Fruit fly (Drosophila melanogaster) whole organism, embryonic: Measurements from ENCODE around the gene CG43894.
A peak's percentile ranks its signal among the peaks of the same experiment; 100 is the strongest.

Experiments
- Aef1 ChIP-seq: fragments of 200-800 bp; sonication (Bioruptor generic); IDR thresholded peaks from 3 replicates; pipeline ENCODE4 v1.3.6; 2022; ENCODE audit warnings: missing biosample characterization, missing genetic modification characterization
- Asciz ChIP-seq: fragments of 200-800 bp; sonication (Bioruptor generic); optimal IDR thresholded peaks from 2 replicates; lab custom pipeline; 2017; ENCODE audit warnings: missing biosample characterization, mild to moderate bottlenecking, missing genetic modification characterization, missing genetic modification reagents
- BEAF-32 ChIP-seq: fragments of 200-800 bp; sonication (Bioruptor generic); optimal IDR thresholded peaks from 3 replicates; lab custom pipeline; 2017; ENCODE audit warnings: missing biosample characterization, missing genetic modification characterization, mild to moderate bottlenecking, moderate library complexity, missing genetic modification reagents
- Bgb ChIP-seq: fragments of 200-800 bp; sonication (Bioruptor generic); IDR thresholded peaks from 2 replicates; pipeline ENCODE4 v1.3.6; 2022; ENCODE audit warnings: missing biosample characterization, missing genetic modification characterization; ENCODE audit not compliant: partially characterized antibody
- CG10209 ChIP-seq: fragments of 200-800 bp; sonication (Bioruptor generic); optimal IDR thresholded peaks from 3 replicates; lab custom pipeline; 2017; ENCODE audit warnings: missing biosample characterization, mild to moderate bottlenecking, missing genetic modification characterization, missing genetic modification reagents
- CG11085 ChIP-seq: fragments of 200-800 bp; sonication (Bioruptor generic); IDR thresholded peaks from 2 replicates; pipeline ENCODE4 v1.3.6; 2022; ENCODE audit warnings: missing biosample characterization, missing genetic modification characterization
- CG11247 ChIP-seq: fragments of 200-800 bp; sonication (Bioruptor generic); IDR thresholded peaks from 2 replicates; pipeline ENCODE4 v1.3.6; 2022; ENCODE audit warnings: missing biosample characterization, missing genetic modification characterization
- CG11560 ChIP-seq: fragments of 200-800 bp; sonication (Bioruptor generic); IDR thresholded peaks from 3 replicates; pipeline ENCODE4 v1.3.6; 2022; ENCODE audit warnings: missing biosample characterization, missing genetic modification characterization
- CG12104 ChIP-seq: fragments of 200-800 bp; sonication (Bioruptor generic); optimal IDR thresholded peaks from 3 replicates; lab custom pipeline; 2016; ENCODE audit warnings: missing biosample characterization, missing genetic modification characterization
- CG12219 ChIP-seq: fragments of 200-800 bp; sonication (Bioruptor generic); optimal IDR thresholded peaks from 3 replicates; lab custom pipeline; 2018; ENCODE audit warnings: missing biosample characterization, mild to moderate bottlenecking, missing genetic modification characterization
- CG13123 ChIP-seq: fragments of 200-800 bp; sonication (Bioruptor generic); optimal IDR thresholded peaks from 2 replicates; lab custom pipeline; 2016; ENCODE audit warnings: missing biosample characterization, missing genetic modification characterization
- CG13287 ChIP-seq: fragments of 200-800 bp; sonication (Bioruptor generic); IDR thresholded peaks from 2 replicates; pipeline ENCODE4 v1.3.6; 2022; ENCODE audit warnings: missing biosample characterization, missing genetic modification characterization; ENCODE audit not compliant: partially characterized antibody
- CG14860 ChIP-seq: fragments of 200-800 bp; sonication (Bioruptor generic); IDR thresholded peaks from 3 replicates; pipeline ENCODE4 v1.3.6; 2022; ENCODE audit warnings: missing biosample characterization, missing genetic modification characterization; ENCODE audit not compliant: partially characterized antibody
- CG16779 ChIP-seq: fragments of 200-800 bp; sonication (Bioruptor generic); IDR thresholded peaks from 2 replicates; pipeline ENCODE4 v1.3.6; 2022; ENCODE audit warnings: missing biosample characterization, missing genetic modification characterization
- CG17359 ChIP-seq: fragments of 200-800 bp; sonication (Bioruptor generic); optimal IDR thresholded peaks from 3 replicates; lab custom pipeline; 2018; ENCODE audit warnings: missing biosample characterization, mild to moderate bottlenecking, missing genetic modification characterization, moderate library complexity
- CG17912 ChIP-seq: fragments of 200-800 bp; sonication (Bioruptor generic); optimal IDR thresholded peaks from 2 replicates; lab custom pipeline; 2018; ENCODE audit warnings: missing biosample characterization, mild to moderate bottlenecking, missing genetic modification characterization
- CG34224 ChIP-seq: fragments of 200-800 bp; sonication (Bioruptor generic); IDR thresholded peaks from 3 replicates; pipeline ENCODE4 v1.3.6; 2022; ENCODE audit warnings: missing biosample characterization, missing genetic modification characterization; ENCODE audit not compliant: partially characterized antibody
- CG4328 ChIP-seq: fragments of 200-800 bp; sonication (Bioruptor generic); optimal IDR thresholded peaks from 3 replicates; lab custom pipeline; 2017; ENCODE audit warnings: missing biosample characterization, missing genetic modification reagents, missing genetic modification characterization
- CG43689 ChIP-seq: fragments of 200-800 bp; sonication (Bioruptor generic); IDR thresholded peaks from 2 replicates; pipeline ENCODE4 v1.3.6; 2022; ENCODE audit warnings: missing biosample characterization, missing genetic modification characterization
- CG4424 ChIP-seq: fragments of 200-800 bp; sonication (Bioruptor generic); optimal IDR thresholded peaks from 3 replicates; lab custom pipeline; 2016; ENCODE audit warnings: missing biosample characterization, missing genetic modification characterization
- CG6175 ChIP-seq: fragments of 200-800 bp; sonication (Bioruptor generic); IDR thresholded peaks from 3 replicates; pipeline ENCODE4 v1.3.6; 2022; ENCODE audit warnings: missing biosample characterization, missing genetic modification characterization
- CG8765 ChIP-seq: fragments of 200-800 bp; sonication (Bioruptor generic); IDR thresholded peaks from 2 replicates; pipeline ENCODE4 v1.3.6; 2022; ENCODE audit warnings: missing biosample characterization, missing genetic modification characterization
- Fer3 ChIP-seq: fragments of 200-800 bp; sonication (Bioruptor generic); optimal IDR thresholded peaks from 2 replicates; lab custom pipeline; 2018; ENCODE audit warnings: missing biosample characterization, mild to moderate bottlenecking, missing genetic modification characterization, moderate library complexity
- Hr78 ChIP-seq, 2 experiments: fragments of 200-800 bp in 1 of 2; fragments of >200 bp in 1 of 2; sonication (Bioruptor generic) in 1 of 2; optimal IDR thresholded peaks; 2 replicates each; lab custom pipeline; 2017 to 2019; ENCODE audit warnings: missing biosample characterization in 2 of 2, missing genetic modification characterization in 2 of 2, mild to moderate bottlenecking in 1 of 2, moderate library complexity in 1 of 2
- Jarid2 ChIP-seq: fragments of 200-800 bp; sonication (Bioruptor generic); optimal IDR thresholded peaks from 3 replicates; lab custom pipeline; 2017; ENCODE audit warnings: mild to moderate bottlenecking, missing biosample characterization, missing genetic modification reagents, missing genetic modification characterization
- Lhr ChIP-seq: fragments of 200-800 bp; sonication (Bioruptor generic); optimal IDR thresholded peaks from 3 replicates; lab custom pipeline; 2017; ENCODE audit warnings: mild to moderate bottlenecking, missing biosample characterization, missing genetic modification reagents, missing genetic modification characterization
- MESR4 ChIP-seq: fragments of 200-800 bp; sonication (Bioruptor generic); optimal IDR thresholded peaks from 2 replicates; lab custom pipeline; 2018; ENCODE audit warnings: missing biosample characterization, mild to moderate bottlenecking, missing genetic modification characterization, moderate library complexity
- MTF-1 ChIP-seq: fragments of 200-800 bp; sonication (Bioruptor generic); optimal IDR thresholded peaks from 2 replicates; lab custom pipeline; 2018; ENCODE audit warnings: missing biosample characterization, mild to moderate bottlenecking, missing genetic modification characterization, borderline replicate concordance
- NK7.1 ChIP-seq: fragments of 200-800 bp; sonication (Bioruptor generic); optimal IDR thresholded peaks from 3 replicates; lab custom pipeline; 2016; ENCODE audit warnings: missing biosample characterization, missing genetic modification characterization
- Taf1 ChIP-seq: fragments of 200-800 bp; sonication (Bioruptor generic); IDR thresholded peaks from 2 replicates; pipeline ENCODE4 v1.3.6; 2022; ENCODE audit warnings: missing biosample characterization, missing genetic modification characterization
- Usf ChIP-seq: fragments of 200-800 bp; sonication (Bioruptor generic); optimal IDR thresholded peaks from 2 replicates; lab custom pipeline; 2017; ENCODE audit warnings: missing genotype, missing biosample characterization, missing genetic modification characterization
- Vsx1 ChIP-seq: fragments of 200-800 bp; sonication (Bioruptor generic); optimal IDR thresholded peaks from 2 replicates; lab custom pipeline; 2017; ENCODE audit warnings: missing biosample characterization, mild to moderate bottlenecking, missing genetic modification characterization, missing genetic modification reagents
- abd-A ChIP-seq: fragments of 200-800 bp; sonication (Bioruptor generic); optimal IDR thresholded peaks from 3 replicates; lab custom pipeline; 2019; ENCODE audit warnings: missing biosample characterization, mild to moderate bottlenecking, missing genetic modification characterization, moderate library complexity
- br ChIP-seq: fragments of >200 bp; optimal IDR thresholded peaks from 2 replicates; lab custom pipeline; 2017
- cad ChIP-seq: fragments of >200 bp; optimal IDR thresholded peaks from 2 replicates; lab custom pipeline; 2017; ENCODE audit warnings: missing biosample characterization, missing genetic modification characterization
- chif ChIP-seq, 2 experiments: fragments of 200-800 bp; sonication (Bioruptor generic); optimal IDR thresholded peaks; 3 replicates each; lab custom pipeline; 2016; ENCODE audit warnings: missing biosample characterization in 2 of 2, missing genetic modification characterization in 2 of 2
- crol ChIP-seq: fragments of 200-800 bp; sonication (Bioruptor generic); IDR thresholded peaks from 2 replicates; pipeline ENCODE4 v1.3.6; 2022; ENCODE audit warnings: missing biosample characterization, missing genetic modification characterization
- da ChIP-seq: fragments of 200-800 bp; sonication (Bioruptor generic); optimal IDR thresholded peaks from 2 replicates; lab custom pipeline; 2016; ENCODE audit warnings: missing biosample characterization, missing genetic modification characterization
- dmrt11E ChIP-seq: fragments of 200-800 bp; sonication (Bioruptor generic); optimal IDR thresholded peaks from 3 replicates; lab custom pipeline; 2018; ENCODE audit warnings: missing biosample characterization, mild to moderate bottlenecking, missing genetic modification characterization, moderate library complexity
- en ChIP-seq: fragments of 200-800 bp; sonication (Bioruptor generic); optimal IDR thresholded peaks from 2 replicates; lab custom pipeline; 2016; ENCODE audit warnings: missing biosample characterization, missing genetic modification characterization
- gfzf ChIP-seq: fragments of 200-800 bp; sonication (Bioruptor generic); optimal IDR thresholded peaks from 2 replicates; lab custom pipeline; 2016; ENCODE audit warnings: missing biosample characterization, mild to moderate bottlenecking, missing genetic modification characterization, moderate library complexity
- ind ChIP-seq: fragments of 200-800 bp; sonication (Bioruptor generic); optimal IDR thresholded peaks from 3 replicates; lab custom pipeline; 2016; ENCODE audit warnings: missing biosample characterization, missing genetic modification characterization
- kni ChIP-seq: fragments of 200-800 bp; sonication (Bioruptor generic); optimal IDR thresholded peaks from 3 replicates; lab custom pipeline; 2017; ENCODE audit warnings: mild to moderate bottlenecking, missing biosample characterization, missing genetic modification reagents, missing genetic modification characterization
- maf-S ChIP-seq: fragments of 200-800 bp; sonication (Bioruptor generic); optimal IDR thresholded peaks from 2 replicates; lab custom pipeline; 2016; ENCODE audit warnings: missing biosample characterization, missing genetic modification characterization
- row ChIP-seq: fragments of 200-800 bp; sonication (Bioruptor generic); IDR thresholded peaks from 3 replicates; pipeline ENCODE4 v1.3.6; 2022; ENCODE audit warnings: missing biosample characterization, missing genetic modification characterization
- run ChIP-seq: fragments of 200-800 bp; sonication (Bioruptor generic); optimal IDR thresholded peaks from 3 replicates; lab custom pipeline; 2018; ENCODE audit warnings: missing biosample characterization, mild to moderate bottlenecking, missing genetic modification characterization
- sens ChIP-seq: fragments of 200-800 bp; sonication (Bioruptor generic); peaks from one replicate; lab custom pipeline; 2016; ENCODE audit warnings: missing biosample characterization, missing genetic modification characterization
- sisA ChIP-seq: fragments of 200-800 bp; sonication (Bioruptor generic); IDR thresholded peaks from 2 replicates; pipeline ENCODE4 v1.3.6; 2022; ENCODE audit warnings: missing biosample characterization, missing genetic modification characterization
- slp2 ChIP-seq: fragments of 200-800 bp; sonication (Bioruptor generic); optimal IDR thresholded peaks from 2 replicates; lab custom pipeline; 2016; ENCODE audit warnings: missing biosample characterization, missing genetic modification characterization
- tin ChIP-seq: fragments of 200-800 bp; sonication (Bioruptor generic); optimal IDR thresholded peaks from 3 replicates; lab custom pipeline; 2016; ENCODE audit warnings: missing biosample characterization, missing genetic modification characterization
- toy ChIP-seq: fragments of 200-800 bp; sonication (Bioruptor generic); IDR thresholded peaks from 2 replicates; pipeline ENCODE4 v1.3.6; 2022; ENCODE audit warnings: missing biosample characterization, missing genetic modification characterization
- z ChIP-seq: fragments of 200-800 bp; sonication (Bioruptor generic); IDR thresholded peaks from 3 replicates; pipeline ENCODE4 v1.3.6; 2022; ENCODE audit warnings: missing biosample characterization, missing genetic modification characterization

The CG43894 gene

DNA sequence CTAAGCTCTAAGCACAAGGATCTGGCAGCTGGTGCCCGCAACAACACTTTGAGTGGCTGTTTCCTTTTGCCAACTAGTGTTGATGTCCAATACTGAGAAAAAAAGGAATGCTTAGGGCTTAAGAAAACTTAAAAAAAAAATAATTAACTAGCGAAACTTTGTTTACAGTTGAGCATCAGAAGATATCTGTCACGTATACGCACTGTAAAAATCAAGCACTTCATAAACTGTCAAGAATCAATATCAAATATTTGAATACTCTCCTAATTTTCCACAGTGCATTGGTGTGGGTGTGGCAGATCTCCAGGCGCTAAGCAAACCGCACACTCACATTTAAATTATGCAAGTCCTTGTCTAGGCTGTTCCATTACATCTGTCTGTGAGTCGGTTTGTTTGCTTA, 15.4 kb upstream of the CG43894 start (continued):
- no peak for TF ChIP-seq da (GFP tag; lab: Kevin White, UChicago)
- no peak for TF ChIP-seq toy (GFP tag; lab: Robert Waterston, UW)
- no peak for TF ChIP-seq CG6175 (GFP tag; lab: Robert Waterston, UW)
- TF ChIP-seq CG12219 = no peak
- TF ChIP-seq en (GFP tag; lab: Kevin White, UChicago) = no peak
- TF ChIP-seq NK7.1 = no peak
- TF ChIP-seq tin (GFP tag; lab: Kevin White, UChicago) = no peak
- no peak for TF ChIP-seq Jarid2 (GFP tag; lab: Kevin White, UChicago)
- TF ChIP-seq dmrt11E (tag; lab: Kevin White, UChicago) = no peak
- TF ChIP-seq cad (GFP tag; lab: Kevin White, UChicago) = no peak
- peak; percentile 39 for TF ChIP-seq sens (GFP tag; lab: Kevin White, UChicago)
- TF ChIP-seq Taf1 = no peak
- TF ChIP-seq Usf (GFP tag; lab: Kevin White, UChicago) = no peak
- TF ChIP-seq chif (GFP tag; optimal IDR thresholded peaks at IDR 0.05; lab: Kevin White, UChicago) = no peak
- no peak for TF ChIP-seq Hr78 (GFP tag; optimal IDR thresholded peaks at IDR 0.05; lab: Kevin White, UChicago)
- TF ChIP-seq Aef1 (GFP tag; lab: Robert Waterston, UW) = peak; percentile 20; the same call in 1 of the 3 replicates
- TF ChIP-seq CG8765 (GFP tag; lab: Robert Waterston, UW) = no peak
- TF ChIP-seq CG17912 = no peak
- TF ChIP-seq Asciz (GFP tag; lab: Kevin White, UChicago) = no peak
- no peak for TF ChIP-seq Lhr (GFP tag; lab: Kevin White, UChicago)
- no peak for TF ChIP-seq CG16779 (GFP tag; lab: Robert Waterston, UW)
- TF ChIP-seq br (lab: Kevin White, UChicago) = no peak
- no peak for TF ChIP-seq CG13123 (GFP tag; lab: Kevin White, UChicago)
- TF ChIP-seq abd-A (tag; lab: Kevin White, UChicago) = peak; percentile 34
- peak; percentile 25 for TF ChIP-seq Fer3 (tag; lab: Kevin White, UChicago)
- no peak for TF ChIP-seq slp2 (GFP tag; lab: Kevin White, UChicago)
- TF ChIP-seq MESR4 (GFP tag; lab: Kevin White, UChicago) = no peak
- no peak for TF ChIP-seq CG17359 (tag; lab: Kevin White, UChicago)
- TF ChIP-seq CG12104 = no peak
- TF ChIP-seq CG4328 (GFP tag; lab: Kevin White, UChicago) = no peak
- no peak for TF ChIP-seq CG14860 (GFP tag; lab: Robert Waterston, UW)
- no peak for TF ChIP-seq kni (GFP tag; lab: Kevin White, UChicago)
- no peak for TF ChIP-seq gfzf (GFP tag; lab: Kevin White, UChicago)
- no peak for TF ChIP-seq CG11247 (GFP tag; lab: Robert Waterston, UW)
- no peak for TF ChIP-seq CG34224 (GFP tag; lab: Robert Waterston, UW)
- TF ChIP-seq MTF-1 (GFP tag; lab: Kevin White, UChicago) = no peak
- TF ChIP-seq CG11560 = no peak
- TF ChIP-seq sisA (GFP tag; lab: Robert Waterston, UW) = 0 out of 2 replicates have a peak, but pooled peaks have one; percentile 14
- no peak for TF ChIP-seq ind (GFP tag; lab: Kevin White, UChicago)
- no peak for TF ChIP-seq maf-S
- TF ChIP-seq crol (GFP tag; lab: Robert Waterston, UW) = no peak
- no peak for TF ChIP-seq Vsx1 (GFP tag; lab: Kevin White, UChicago)
- TF ChIP-seq z (GFP tag; lab: Robert Waterston, UW) = no peak
- no peak for TF ChIP-seq BEAF-32 (GFP tag; lab: Kevin White, UChicago)
- TF ChIP-seq CG13287 (GFP tag; lab: Robert Waterston, UW) = no peak
- TF ChIP-seq CG4424 (GFP tag; lab: Kevin White, UChicago) = no peak
- no peak for TF ChIP-seq CG10209 (GFP tag; lab: Kevin White, UChicago)
- 0 out of 2 replicates have a peak, but pooled peaks have one; percentile 18 for TF ChIP-seq CG11085 (GFP tag; lab: Robert Waterston, UW)
- TF ChIP-seq row (GFP tag; lab: Robert Waterston, UW) = peak; percentile 61; the same call in 2 of the 3 replicates
- no peak for TF ChIP-seq CG43689 (GFP tag; lab: Robert Waterston, UW)
- TF ChIP-seq Bgb (GFP tag; lab: Robert Waterston, UW) = no peak
- no peak for TF ChIP-seq run
